Worm (Caenorhabditis elegans): Measurements from ENCODE around the gene nlp-19.

nlp-19 gene

ce11 chrX:10956972-10957678 is 1.4 kb upstream of the nlp-19 start (continued):
- TF ChIP-seq dmd-6 (GFP tag; IDR thresholded peaks at IDR 0.05) (peak; percentile 89), nhr-48 (tag; optimal IDR thresholded peaks at IDR 0.05) (peak; percentile 25), dve-1 (tag; optimal IDR thresholded peaks at IDR 0.05; ENCODE audit: insufficient read depth) (peak; percentile 38), daf-16 (GFP tag; optimal IDR thresholded peaks at IDR 0.05) (no peak), daf-16 (tag; optimal IDR thresholded peaks at IDR 0.05) (peak; percentile 21)

- TF ChIP-seq tra-1 (GFP tag; IDR thresholded peaks at IDR 0.05) (no peak), ceh-62 (tag; optimal IDR thresholded peaks at IDR 0.05) (no peak), ceh-20 (GFP tag; IDR thresholded peaks at IDR 0.05) (no peak), fkh-10 (GFP tag; optimal IDR thresholded peaks at IDR 0.05) (no peak), zag-1 (tag; optimal IDR thresholded peaks at IDR 0.05) (no peak), lsy-2 (tag; optimal IDR thresholded peaks at IDR 0.05) (no peak), mdl-1 (tag; optimal IDR thresholded peaks at IDR 0.05) (no peak), nhr-6 (tag; optimal IDR thresholded peaks at IDR 0.05) (no peak), lir-3 (tag; optimal IDR thresholded peaks at IDR 0.05) (no peak), lin-13 (GFP tag; optimal IDR thresholded peaks at IDR 0.05) (no peak)
These were observed 609 bp downstream of the nlp-19 start, which contains the start of gene K09C8.2 for ce11 chrX:10959136-10959535. TSS of gene K09C8.2 (plus strand) at chrX:10959436.

ce11 chrX:10961724-10962123 is 3.2 kb downstream of the nlp-19 start:
- peak in 1 of 2 experiments; percentile 95 for TF ChIP-seq unc-62 (GFP tag; optimal IDR thresholded peaks at IDR 0.05 in 1 of 2)
- TF ChIP-seq unc-62 (tag; optimal IDR thresholded peaks at IDR 0.05) = no peak
- no peak for TF ChIP-seq mdt-29 (GFP tag; IDR thresholded peaks at IDR 0.05)
- TF ChIP-seq lin-13 (GFP tag; optimal IDR thresholded peaks at IDR 0.05) = no peak

- TF ChIP-seq set-16 (GFP tag; IDR thresholded peaks at IDR 0.05) (no peak), lin-38 (GFP tag; IDR thresholded peaks at IDR 0.05) (no peak), attf-4 (tag; optimal IDR thresholded peaks at IDR 0.05) (no peak), nhr-41 (GFP tag; IDR thresholded peaks at IDR 0.05) (0 out of 2 replicates have a peak, but pooled peaks have one; percentile 50), daf-12 (tag; optimal IDR thresholded peaks at IDR 0.05) (no peak), egl-27 (tag; optimal IDR thresholded peaks at IDR 0.05) (no peak), egl-43 (GFP tag; IDR thresholded peaks at IDR 0.05) (no peak), unc-62 (GFP tag; optimal IDR thresholded peaks at IDR 0.05 in 1 of 2) (peak in 1 of 2 experiments; percentile 21), unc-62 (tag; optimal IDR thresholded peaks at IDR 0.05) (no peak), dmd-6 (GFP tag; IDR thresholded peaks at IDR 0.05) (peak; percentile 76), unc-130 (GFP tag; optimal IDR thresholded peaks at IDR 0.05) (peak; percentile 23), ceh-44 (GFP tag; IDR thresholded peaks at IDR 0.05) (peak; percentile 73; the same call in 1 of the 2 replicates), F10B5.3 (tag; optimal IDR thresholded peaks at IDR 0.05) (peak; percentile 43), php-3 (GFP tag; IDR thresholded peaks at IDR 0.05) (peak; percentile 70), aha-1 (tag) (peak; percentile 94), skn-1 (tag; optimal IDR thresholded peaks at IDR 0.05) (no peak), lin-13 (GFP tag; optimal IDR thresholded peaks at IDR 0.05) (peak; percentile 49), mxl-2 (GFP tag; conservative IDR thresholded peaks at IDR 0.05) (0 out of 2 replicates have a peak, but pooled peaks have one; percentile 13), nhr-42 (GFP tag; IDR thresholded peaks at IDR 0.05) (peak; percentile 51; the same call in 1 of the 2 replicates), ces-1 (GFP tag; optimal IDR thresholded peaks at IDR 0.05) (no peak), lim-7 (GFP tag; IDR thresholded peaks at IDR 0.05) (peak; percentile 91), daf-8 (GFP tag; IDR thresholded peaks at IDR 0.05) (0 out of 2 replicates have a peak, but pooled peaks have one; percentile 18), Y48G9A.11 (GFP tag; IDR thresholded peaks at IDR 0.05) (peak; percentile 69; the same call in 1 of the 2 replicates), snpc-4 (tag; optimal IDR thresholded peaks at IDR 0.05) (no peak), lin-1 (GFP tag; IDR thresholded peaks at IDR 0.05) (peak; percentile 94), R02D3.7 (tag; optimal IDR thresholded peaks at IDR 0.05) (no peak), tra-1 (GFP tag; IDR thresholded peaks at IDR 0.05) (peak; percentile 90), unc-39 (tag; optimal IDR thresholded peaks at IDR 0.05) (no peak), aly-2 (tag; optimal IDR thresholded peaks at IDR 0.05) (no peak), mes-2 (tag; optimal IDR thresholded peaks at IDR 0.05; ENCODE audit: poor library complexity, severe bottlenecking) (peak; percentile 79), ceh-32 (tag; optimal IDR thresholded peaks at IDR 0.05; ENCODE audit: poor library complexity) (no peak)
These were observed 5.0 kb downstream of the nlp-19 start, which contains the start of gene nas-10 for ce11 chrX:10963453-10964046. TSS of gene nas-10 (minus strand) at chrX:10963503.
